Fruit fly (Drosophila melanogaster) whole organism, adult: Measurements from ENCODE around the gene Pus10.

Source experiments
- CG14711 ChIP-seq: fragments of 200-800 bp; sonication (Bioruptor generic); optimal IDR thresholded peaks from 2 replicates; lab custom pipeline; 2018; ENCODE audit warnings: missing biosample characterization, mild to moderate bottlenecking, missing genetic modification characterization, moderate library complexity
- CG1620 ChIP-seq: fragments of 200-800 bp; sonication (Bioruptor generic); optimal IDR thresholded peaks from 2 replicates; lab custom pipeline; 2016; ENCODE audit warnings: missing biosample characterization, missing genetic modification characterization
- CG5204 ChIP-seq: fragments of 200-800 bp; sonication (Bioruptor generic); optimal IDR thresholded peaks from 2 replicates; lab custom pipeline; 2016; ENCODE audit warnings: missing biosample characterization, missing genetic modification characterization
- CG7045 ChIP-seq: fragments of 200-800 bp; sonication (Bioruptor generic); optimal IDR thresholded peaks from 2 replicates; lab custom pipeline; 2017; ENCODE audit warnings: missing biosample characterization, mild to moderate bottlenecking, missing genetic modification characterization
- Clk ChIP-seq: fragments of 200-800 bp; sonication (Bioruptor generic); optimal IDR thresholded peaks from 2 replicates; lab custom pipeline; 2017; ENCODE audit warnings: missing biosample characterization, missing genetic modification characterization
- Hr96 ChIP-seq: fragments of 200-800 bp; sonication (Bioruptor generic); optimal IDR thresholded peaks from 2 replicates; lab custom pipeline; 2016; ENCODE audit warnings: missing biosample characterization, missing genetic modification characterization
- cnc ChIP-seq, 2 experiments: fragments of >200 bp; optimal IDR thresholded peaks; 2 replicates each; lab custom pipeline; 2017
- kay ChIP-seq: fragments of 200-800 bp; sonication (Bioruptor generic); peaks from one replicate; lab custom pipeline; 2016; ENCODE audit warnings: missing biosample characterization, missing genetic modification characterization, borderline replicate concordance
- pad ChIP-seq: fragments of 200-800 bp; sonication (Bioruptor generic); optimal IDR thresholded peaks from 3 replicates; lab custom pipeline; 2017; ENCODE audit warnings: missing biosample characterization, missing genetic modification characterization, mild to moderate bottlenecking, moderate library complexity, missing genetic modification reagents
- toe ChIP-seq: fragments of 200-800 bp; sonication (Bioruptor generic); optimal IDR thresholded peaks from 2 replicates; lab custom pipeline; 2016; ENCODE audit warnings: missing biosample characterization, missing genetic modification characterization

dm6 chr2L:128296-128715 is 26.8 kb downstream of the Pus10 start:
- no peak for TF ChIP-seq Hr96 (GFP tag; lab: Kevin White, UChicago)
- TF ChIP-seq pad (GFP tag; lab: Kevin White, UChicago), result no peak
- TF ChIP-seq CG5204 (GFP tag; lab: Kevin White, UChicago), result no peak
- TF ChIP-seq CG14711 (tag; lab: Kevin White, UChicago), result no peak
- no peak for TF ChIP-seq CG7045 (GFP tag; lab: Kevin White, UChicago)
- TF ChIP-seq toe (GFP tag; lab: Kevin White, UChicago), result no peak
- no peak for TF ChIP-seq CG1620 (GFP tag; lab: Kevin White, UChicago)
- no peak for TF ChIP-seq cnc (optimal IDR thresholded peaks at IDR 0.05; lab: Kevin White, UChicago)
- no peak for TF ChIP-seq kay (GFP tag; lab: Kevin White, UChicago)
- no peak for TF ChIP-seq Clk (GFP tag; lab: Kevin White, UChicago)
